Worm (Caenorhabditis elegans) whole organism, L4 larva: ENCODE data around the gene rnh-1.1.

ENCODE experiments used
- aly-2 ChIP-seq: sonication (generic microtip); optimal IDR thresholded peaks from 2 replicates; lab custom pipeline; 2018; ENCODE audit warnings: missing biosample characterization, missing genetic modification characterization
- fkh-10 ChIP-seq: fragments of 150-350 bp; optimal IDR thresholded peaks from 2 replicates; lab custom pipeline; 2014; ENCODE audit warnings: missing biosample characterization, missing genetic modification reagents, missing genetic modification characterization
- fos-1 ChIP-seq: fragments of 150-350 bp; optimal IDR thresholded peaks from 2 replicates; lab custom pipeline; 2014; ENCODE audit warnings: missing biosample characterization, missing genetic modification characterization
- nhr-76 ChIP-seq: fragments of 150-350 bp; optimal IDR thresholded peaks from 2 replicates; lab custom pipeline; 2014; ENCODE audit warnings: missing biosample characterization, missing genetic modification characterization
- nhr-77 ChIP-seq: fragments of 150-350 bp; optimal IDR thresholded peaks from 2 replicates; lab custom pipeline; 2014; ENCODE audit warnings: missing biosample characterization, missing genetic modification characterization

DNA sequence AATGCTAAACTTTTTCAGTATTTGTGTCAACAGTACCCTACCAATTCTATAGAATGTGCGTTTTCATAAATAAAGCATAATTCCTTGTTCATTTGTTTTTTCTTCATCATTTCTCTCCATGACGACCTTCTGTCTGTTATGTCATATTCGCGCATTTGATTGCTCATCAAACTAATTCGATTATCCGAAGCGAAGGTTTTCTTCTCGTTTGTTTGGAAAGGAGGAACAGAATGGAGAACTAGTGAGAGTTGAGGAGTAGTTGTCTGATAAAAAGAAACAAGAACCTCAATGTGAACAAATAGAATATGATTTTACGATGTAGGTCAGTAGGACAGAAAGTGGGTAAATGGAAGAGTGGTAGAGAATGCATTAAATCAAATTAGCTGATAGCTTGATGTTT lies 37.1 kb downstream of the rnh-1.1 start:
- TF ChIP-seq nhr-77 (tag; lab: Kevin White, UChicago) (no peak), nhr-76 (no peak), fos-1 (tag; lab: Kevin White, UChicago) (no peak), aly-2 (no peak), fkh-10 (GFP tag; lab: Kevin White, UChicago) (no peak)
